Fruit fly (Drosophila melanogaster) whole organism, prepupa: ENCODE results near the gene CG3655.

Experiments
- Blimp-1 ChIP-seq: fragments of 200-800 bp; sonication (Bioruptor generic); optimal IDR thresholded peaks from 3 replicates; lab custom pipeline; 2017; ENCODE audit warnings: missing biosample characterization, missing genetic modification characterization, mild to moderate bottlenecking, moderate library complexity, missing genetic modification reagents
- CG10631 ChIP-seq: fragments of 200-800 bp; sonication (Bioruptor generic); optimal IDR thresholded peaks from 2 replicates; lab custom pipeline; 2016; ENCODE audit warnings: missing biosample characterization, missing genetic modification characterization
- CG11294 ChIP-seq: fragments of 200-800 bp; sonication (Bioruptor generic); IDR thresholded peaks from 2 replicates; pipeline ENCODE4 v1.3.6; 2022; ENCODE audit warnings: missing biosample characterization, missing genetic modification characterization
- CG11762 ChIP-seq: fragments of 200-800 bp; sonication (Bioruptor generic); optimal IDR thresholded peaks from 3 replicates; lab custom pipeline; 2016; ENCODE audit warnings: missing biosample characterization, missing genetic modification characterization; ENCODE audit not compliant: insufficient read depth
- CG11902 ChIP-seq: fragments of 200-800 bp; sonication (Bioruptor generic); optimal IDR thresholded peaks from 3 replicates; lab custom pipeline; 2016; ENCODE audit warnings: missing biosample characterization, missing genetic modification characterization
- CG15336 ChIP-seq: fragments of 200-800 bp; sonication (Bioruptor generic); IDR thresholded peaks from 2 replicates; pipeline ENCODE4 v1.3.6; 2022; ENCODE audit warnings: missing biosample characterization, missing genetic modification characterization
- CG3032 ChIP-seq: fragments of 200-800 bp; optimal IDR thresholded peaks from 2 replicates; lab custom pipeline; 2019; ENCODE audit warnings: missing biosample characterization, mild to moderate bottlenecking, missing genetic modification characterization, moderate library complexity
- CG32006 ChIP-seq: fragments of 200-800 bp; sonication (Bioruptor generic); optimal IDR thresholded peaks from 3 replicates; lab custom pipeline; 2017; ENCODE audit warnings: missing biosample characterization, mild to moderate bottlenecking, missing genetic modification characterization
- CG34406 ChIP-seq: fragments of 200-800 bp; sonication (Bioruptor generic); optimal IDR thresholded peaks from 3 replicates; lab custom pipeline; 2016; ENCODE audit warnings: missing biosample characterization, missing genetic modification characterization
- CG3919 ChIP-seq: fragments of 200-800 bp; sonication (Bioruptor generic); optimal IDR thresholded peaks from 3 replicates; lab custom pipeline; 2016; ENCODE audit warnings: missing biosample characterization, missing genetic modification characterization
- CG4318 ChIP-seq: fragments of 200-800 bp; sonication (Bioruptor generic); optimal IDR thresholded peaks from 3 replicates; lab custom pipeline; 2017; ENCODE audit warnings: missing biosample characterization, mild to moderate bottlenecking, missing genetic modification characterization
- CG6276 ChIP-seq: fragments of 200-800 bp; sonication (Bioruptor generic); optimal IDR thresholded peaks from 2 replicates; lab custom pipeline; 2017; ENCODE audit warnings: missing biosample characterization, mild to moderate bottlenecking, missing genetic modification characterization
- CG6792 ChIP-seq: fragments of 200-800 bp; sonication (Bioruptor generic); optimal IDR thresholded peaks from 3 replicates; lab custom pipeline; 2016; ENCODE audit warnings: missing biosample characterization, missing genetic modification characterization
- CG6808 ChIP-seq: fragments of 200-800 bp; sonication (Bioruptor generic); optimal IDR thresholded peaks from 3 replicates; lab custom pipeline; 2017; ENCODE audit warnings: missing biosample characterization, missing genetic modification characterization, mild to moderate bottlenecking, moderate library complexity, missing genetic modification reagents
- CG6854 ChIP-seq: fragments of 200-800 bp; sonication (Bioruptor generic); optimal IDR thresholded peaks from 2 replicates; lab custom pipeline; 2017; ENCODE audit warnings: missing biosample characterization, mild to moderate bottlenecking, missing genetic modification characterization
- CG7368 ChIP-seq: fragments of 200-800 bp; sonication (Bioruptor generic); optimal IDR thresholded peaks from 3 replicates; lab custom pipeline; 2016; ENCODE audit warnings: missing biosample characterization, missing genetic modification characterization
- CG8119 ChIP-seq: fragments of 200-800 bp; sonication (Bioruptor generic); IDR thresholded peaks from 3 replicates; pipeline ENCODE4 v1.3.6; 2022; ENCODE audit warnings: missing biosample characterization, missing genetic modification characterization
- CG8319 ChIP-seq: fragments of 200-800 bp; sonication (Bioruptor generic); optimal IDR thresholded peaks from 3 replicates; lab custom pipeline; 2016; ENCODE audit warnings: missing biosample characterization, missing genetic modification characterization
- CG8632 ChIP-seq: fragments of 200-800 bp; sonication (Bioruptor generic); optimal IDR thresholded peaks from 3 replicates; lab custom pipeline; 2016; ENCODE audit warnings: missing biosample characterization, missing genetic modification characterization
- Eip75B ChIP-seq: fragments of 200-800 bp; sonication (Bioruptor generic); optimal IDR thresholded peaks from 3 replicates; lab custom pipeline; 2016; ENCODE audit warnings: missing biosample characterization, missing genetic modification characterization
- Eip78C ChIP-seq: fragments of 200-800 bp; sonication (Bioruptor generic); peaks from one replicate; lab custom pipeline; 2016; ENCODE audit warnings: missing biosample characterization, missing genetic modification characterization
- Eip93F ChIP-seq: fragments of 200-800 bp; sonication (Bioruptor generic); optimal IDR thresholded peaks from 2 replicates; lab custom pipeline; 2016; ENCODE audit warnings: missing biosample characterization, mild to moderate bottlenecking, missing genetic modification characterization
- Ets21C ChIP-seq: fragments of 200-800 bp; sonication (Bioruptor generic); optimal IDR thresholded peaks from 3 replicates; lab custom pipeline; 2016; ENCODE audit warnings: missing biosample characterization, missing genetic modification characterization
- Hr38 ChIP-seq: sonication (Bioruptor generic); optimal IDR thresholded peaks from 2 replicates; lab custom pipeline; 2016; ENCODE audit warnings: missing biosample characterization, missing genetic modification characterization
- Hr39 ChIP-seq: fragments of 200-800 bp; sonication (Bioruptor generic); optimal IDR thresholded peaks from 2 replicates; lab custom pipeline; 2016; ENCODE audit warnings: missing biosample characterization, missing genetic modification characterization
- Hr4 ChIP-seq: fragments of 200-800 bp; sonication (Bioruptor generic); optimal IDR thresholded peaks from 3 replicates; lab custom pipeline; 2016; ENCODE audit warnings: missing biosample characterization, missing genetic modification characterization
- Met ChIP-seq: fragments of 200-800 bp; sonication (Bioruptor generic); optimal IDR thresholded peaks from 3 replicates; lab custom pipeline; 2016; ENCODE audit warnings: missing biosample characterization, missing genetic modification characterization
- OdsH ChIP-seq: fragments of 200-800 bp; sonication (Bioruptor generic); optimal IDR thresholded peaks from 3 replicates; lab custom pipeline; 2016; ENCODE audit warnings: missing biosample characterization, missing genetic modification characterization
- Sox102F ChIP-seq: fragments of 200-800 bp; sonication (Bioruptor generic); optimal IDR thresholded peaks from 2 replicates; lab custom pipeline; 2016; ENCODE audit warnings: missing biosample characterization, mild to moderate bottlenecking, missing genetic modification characterization
- Sox14 ChIP-seq: fragments of 200-800 bp; sonication (Bioruptor generic); optimal IDR thresholded peaks from 3 replicates; lab custom pipeline; 2016; ENCODE audit warnings: missing biosample characterization, missing genetic modification characterization
- Sox15 ChIP-seq: fragments of 200-800 bp; sonication (Bioruptor generic); optimal IDR thresholded peaks from 3 replicates; lab custom pipeline; 2016; ENCODE audit warnings: missing biosample characterization, missing genetic modification characterization
- achi ChIP-seq: fragments of 200-800 bp; sonication (Bioruptor generic); optimal IDR thresholded peaks from 3 replicates; lab custom pipeline; 2016; ENCODE audit warnings: missing biosample characterization, missing genetic modification characterization
- acj6 ChIP-seq: fragments of 200-800 bp; sonication (Bioruptor generic); optimal IDR thresholded peaks from 3 replicates; lab custom pipeline; 2016; ENCODE audit warnings: missing biosample characterization, missing genetic modification characterization
- cyc ChIP-seq: fragments of 200-800 bp; sonication (Bioruptor generic); optimal IDR thresholded peaks from 3 replicates; lab custom pipeline; 2016; ENCODE audit warnings: missing biosample characterization, missing genetic modification characterization
- dac ChIP-seq: fragments of 200-800 bp; sonication (Bioruptor generic); optimal IDR thresholded peaks from 2 replicates; lab custom pipeline; 2017; ENCODE audit warnings: missing biosample characterization, mild to moderate bottlenecking, missing genetic modification characterization
- dsx ChIP-seq: fragments of 200-800 bp; optimal IDR thresholded peaks from 3 replicates; lab custom pipeline; 2019; ENCODE audit warnings: missing biosample characterization, mild to moderate bottlenecking, missing genetic modification characterization, moderate library complexity; ENCODE audit not compliant: poor library complexity, severe bottlenecking
- eg ChIP-seq: fragments of 200-800 bp; sonication (Bioruptor generic); IDR thresholded peaks from 3 replicates; pipeline ENCODE4 v1.3.6; 2022; ENCODE audit warnings: missing biosample characterization, missing genetic modification characterization
- esn ChIP-seq: fragments of 200-800 bp; sonication (Bioruptor generic); optimal IDR thresholded peaks from 2 replicates; lab custom pipeline; 2016; ENCODE audit warnings: missing biosample characterization, mild to moderate bottlenecking, missing genetic modification characterization, moderate library complexity
- fd59A ChIP-seq: fragments of 200-800 bp; sonication (Bioruptor generic); optimal IDR thresholded peaks from 2 replicates; lab custom pipeline; 2017; ENCODE audit warnings: missing biosample characterization, mild to moderate bottlenecking, missing genetic modification characterization, missing genetic modification reagents
- fd85E ChIP-seq: fragments of 200-800 bp; sonication (Bioruptor generic); optimal IDR thresholded peaks from 3 replicates; lab custom pipeline; 2016; ENCODE audit warnings: missing biosample characterization, missing genetic modification characterization
- lz ChIP-seq: fragments of 200-800 bp; sonication (Bioruptor generic); optimal IDR thresholded peaks from 3 replicates; lab custom pipeline; 2016; ENCODE audit warnings: missing biosample characterization, missing genetic modification characterization
- net ChIP-seq: fragments of 200-800 bp; sonication (Bioruptor generic); optimal IDR thresholded peaks from 3 replicates; lab custom pipeline; 2016; ENCODE audit warnings: missing biosample characterization, missing genetic modification characterization
- pdm3 ChIP-seq: fragments of 200-800 bp; sonication (Bioruptor generic); optimal IDR thresholded peaks from 3 replicates; lab custom pipeline; 2016; ENCODE audit warnings: missing biosample characterization, missing genetic modification characterization
- salr ChIP-seq, 2 experiments: fragments of 200-800 bp; sonication (Bioruptor generic); optimal IDR thresholded peaks; 3 replicates each; lab custom pipeline; 2016 to 2018; ENCODE audit warnings: missing biosample characterization in 2 of 2, missing genetic modification characterization in 2 of 2, mild to moderate bottlenecking in 1 of 2
- ss ChIP-seq, 2 experiments: fragments of 200-800 bp; sonication (Bioruptor generic); optimal IDR thresholded peaks; 2 replicates in 1 of 2; 3 replicates in 1 of 2; lab custom pipeline; 2017 to 2018; ENCODE audit warnings: mild to moderate bottlenecking in 2 of 2, missing biosample characterization in 2 of 2, missing genetic modification characterization in 2 of 2, moderate library complexity in 1 of 2
- topi ChIP-seq: fragments of 200-800 bp; sonication (Bioruptor generic); optimal IDR thresholded peaks from 3 replicates; lab custom pipeline; 2016; ENCODE audit warnings: missing biosample characterization, missing genetic modification characterization
- vri ChIP-seq: fragments of 200-800 bp; sonication (Bioruptor generic); optimal IDR thresholded peaks from 3 replicates; lab custom pipeline; 2016; ENCODE audit warnings: missing biosample characterization, mild to moderate bottlenecking, missing genetic modification characterization

CG3655 gene

dm6 chrX:1135006-1135376 lies 295 bp upstream of the CG3655 start (continued):
- peak; percentile 21 for TF ChIP-seq esn (GFP tag; lab: Kevin White, UChicago)
- peak; percentile 31 for TF ChIP-seq Hr4
- no peak for TF ChIP-seq topi (GFP tag; lab: Kevin White, UChicago)
- TF ChIP-seq cyc (GFP tag; lab: Kevin White, UChicago), result peak; percentile 18
- TF ChIP-seq CG3032 (tag; lab: Kevin White, UChicago), result peak; percentile 19
- peak; percentile 51 for TF ChIP-seq Met (GFP tag; lab: Kevin White, UChicago)

- TF ChIP-seq salr (GFP tag; optimal IDR thresholded peaks at IDR 0.05; lab: Kevin White, UChicago) (peak; percentile 84 to 85), eg (GFP tag; lab: Robert Waterston, UW) (peak; percentile 90), topi (GFP tag; lab: Kevin White, UChicago) (peak; percentile 91), ss (GFP tag; optimal IDR thresholded peaks at IDR 0.05; lab: Kevin White, UChicago) (no peak), CG11762 (GFP tag; lab: Kevin White, UChicago) (peak; percentile 84), Met (GFP tag; lab: Kevin White, UChicago) (peak; percentile 92), CG15336 (GFP tag; lab: Robert Waterston, UW) (peak; percentile 92), dac (GFP tag; lab: Kevin White, UChicago) (peak; percentile 66), CG6854 (peak; percentile 72), Hr39 (GFP tag; lab: Kevin White, UChicago) (peak; percentile 92), CG7368 (peak; percentile 89), CG34406 (GFP tag; lab: Kevin White, UChicago) (peak; percentile 85), Sox15 (peak; percentile 79), CG3032 (tag; lab: Kevin White, UChicago) (peak; percentile 85), net (GFP tag; lab: Kevin White, UChicago) (peak; percentile 90), Eip75B (GFP tag; lab: Kevin White, UChicago) (peak; percentile 88), pdm3 (peak; percentile 94), Hr38 (GFP tag; lab: Kevin White, UChicago) (no peak), vri (GFP tag; lab: Kevin White, UChicago) (peak; percentile 83), fd85E (peak; percentile 76), Eip93F (GFP tag; lab: Kevin White, UChicago) (peak; percentile 55), CG32006 (peak; percentile 87), CG4318 (GFP tag; lab: Kevin White, UChicago) (peak; percentile 69), CG11294 (peak; percentile 77), OdsH (GFP tag; lab: Kevin White, UChicago) (peak; percentile 90), Sox102F (GFP tag; lab: Kevin White, UChicago) (peak; percentile 94), Blimp-1 (GFP tag; lab: Kevin White, UChicago) (peak; percentile 68), Sox14 (GFP tag; lab: Kevin White, UChicago) (peak; percentile 87), fd59A (GFP tag; lab: Kevin White, UChicago) (peak; percentile 78), acj6 (GFP tag; lab: Kevin White, UChicago) (peak; percentile 89), CG8632 (GFP tag; lab: Kevin White, UChicago) (peak; percentile 85), CG6276 (peak; percentile 78), esn (GFP tag; lab: Kevin White, UChicago) (peak; percentile 91), dsx (GFP tag; lab: Kevin White, UChicago) (no peak), CG6808 (GFP tag; lab: Kevin White, UChicago) (peak; percentile 79), CG10631 (GFP tag; lab: Kevin White, UChicago) (peak; percentile 84), Ets21C (GFP tag; lab: Kevin White, UChicago) (peak; percentile 85), CG6792 (GFP tag; lab: Kevin White, UChicago) (peak; percentile 91), CG8119 (GFP tag; lab: Robert Waterston, UW) (peak; percentile 90), CG3919 (GFP tag; lab: Kevin White, UChicago) (peak; percentile 92), CG11902 (GFP tag; lab: Kevin White, UChicago) (peak; percentile 86), cyc (GFP tag; lab: Kevin White, UChicago) (peak; percentile 91), lz (GFP tag; lab: Kevin White, UChicago) (peak; percentile 90), Hr4 (peak; percentile 79), Eip78C (GFP tag; lab: Kevin White, UChicago) (no peak), CG8319 (GFP tag; lab: Kevin White, UChicago) (peak; percentile 87), achi (GFP tag; lab: Kevin White, UChicago) (peak; percentile 85)
These were observed 5.0 kb downstream of the CG3655 start for dm6 chrX:1129575-1130281.
